Fruit fly (Drosophila melanogaster): ENCODE data around the gene Gem4c.
A peak's percentile ranks its signal among the peaks of the same experiment; 100 is the strongest.

Gene Gem4c

dm6 chrX:3968346-3969044 lies 23.7 kb downstream of the Gem4c start, which contains the start of gene CG6428 (continued):
- peak; percentile 20 for TF ChIP-seq CG1647 (GFP tag; optimal IDR thresholded peaks at IDR 0.05)
- TF ChIP-seq CG8359 (GFP tag; optimal IDR thresholded peaks at IDR 0.05; ENCODE audit: borderline replicate concordance): no peak
- TF ChIP-seq nerfin-2 (GFP tag; IDR thresholded peaks at IDR 0.05; ENCODE audit: partially characterized antibody): 0 out of 2 replicates have a peak, but pooled peaks have one; percentile 37
- no peak; the same call in 1 of the 2 replicates for TF ChIP-seq CG10366 (GFP tag; IDR thresholded peaks at IDR 0.05)
- no peak for TF ChIP-seq CG18476 (GFP tag; optimal IDR thresholded peaks at IDR 0.05)
- TF ChIP-seq row (GFP tag; IDR thresholded peaks at IDR 0.05): peak; percentile 54; the same call in 2 of the 3 replicates
- no peak for TF ChIP-seq Optix (GFP tag; IDR thresholded peaks at IDR 0.05)
- peak; percentile 28 for TF ChIP-seq CG33213 (GFP tag; optimal IDR thresholded peaks at IDR 0.05)
- TF ChIP-seq lola (GFP tag; optimal IDR thresholded peaks at IDR 0.05): peak in 1 of 3 experiments; percentile 12
- no peak for TF ChIP-seq schlank (tag; optimal IDR thresholded peaks at IDR 0.05)
- TF ChIP-seq CG6272 (GFP tag; IDR thresholded peaks at IDR 0.05): no peak; the same call in 1 of the 2 replicates
- TF ChIP-seq CkIIα-i1 (GFP tag; IDR thresholded peaks at IDR 0.05): no peak
- TF ChIP-seq btn (GFP tag; optimal IDR thresholded peaks at IDR 0.05): no peak
- peak; percentile 50 for TF ChIP-seq CG13775 (GFP tag; optimal IDR thresholded peaks at IDR 0.05)
- no peak for TF ChIP-seq aop (GFP tag; IDR thresholded peaks at IDR 0.05)
- TF ChIP-seq ftz-f1 (GFP tag; optimal IDR thresholded peaks at IDR 0.05): no peak
- peak; percentile 63; the same call in 1 of the 2 replicates for TF ChIP-seq MBD-R2 (GFP tag; IDR thresholded peaks at IDR 0.05)
- peak; percentile 17 for TF ChIP-seq Dek (tag; optimal IDR thresholded peaks at IDR 0.05)
- TF ChIP-seq seq (GFP tag; IDR thresholded peaks at IDR 0.05): no peak
- no peak for TF ChIP-seq CG18764 (GFP tag; optimal IDR thresholded peaks at IDR 0.05)
- peak; percentile 66 for TF ChIP-seq Sry-δ (GFP tag; optimal IDR thresholded peaks at IDR 0.05)
- no peak for TF ChIP-seq CG12236 (GFP tag; optimal IDR thresholded peaks at IDR 0.05)
- peak; percentile 50; the same call in 2 of the 3 replicates for TF ChIP-seq CG6791 (GFP tag; IDR thresholded peaks at IDR 0.05; ENCODE audit: partially characterized antibody)
- TF ChIP-seq CG4424 (GFP tag; optimal IDR thresholded peaks at IDR 0.05): peak; percentile 17
- peak; percentile 80 for TF ChIP-seq stwl (tag; optimal IDR thresholded peaks at IDR 0.05)
- TF ChIP-seq bab2 (GFP tag; optimal IDR thresholded peaks at IDR 0.05): no peak
- TF ChIP-seq CG7987 (GFP tag; optimal IDR thresholded peaks at IDR 0.05): peak; percentile 9
- TF ChIP-seq grau (tag; optimal IDR thresholded peaks at IDR 0.05): peak; percentile 28

- no peak for TF ChIP-seq NK7.1 (GFP tag; optimal IDR thresholded peaks at IDR 0.05)
- no peak for TF ChIP-seq caup (GFP tag; optimal IDR thresholded peaks at IDR 0.05; ENCODE audit: severe bottlenecking)
- TF ChIP-seq CG3163 (GFP tag; optimal IDR thresholded peaks at IDR 0.05): no peak
- no peak for TF ChIP-seq CkIIα-i1 (GFP tag; IDR thresholded peaks at IDR 0.05)
- TF ChIP-seq Vsx1 (GFP tag; optimal IDR thresholded peaks at IDR 0.05): no peak
- TF ChIP-seq gem (tag; optimal IDR thresholded peaks at IDR 0.05): peak; percentile 7
- TF ChIP-seq CG30431 (GFP tag; optimal IDR thresholded peaks at IDR 0.05): no peak
- no peak for TF ChIP-seq CG11093 (GFP tag; IDR thresholded peaks at IDR 0.05)
- no peak for TF ChIP-seq CG8944 (GFP tag; optimal IDR thresholded peaks at IDR 0.05)
- no peak for TF ChIP-seq gro (GFP tag; optimal IDR thresholded peaks at IDR 0.05)
- no peak for TF ChIP-seq CG5245 (GFP tag; optimal IDR thresholded peaks at IDR 0.05)
- TF ChIP-seq CG2712 (tag; optimal IDR thresholded peaks at IDR 0.05): no peak
- TF ChIP-seq pnt (GFP tag; optimal IDR thresholded peaks at IDR 0.05): no peak
- no peak for TF ChIP-seq CG17361 (GFP tag; IDR thresholded peaks at IDR 0.05)
- no peak for TF ChIP-seq CG31224 (GFP tag; IDR thresholded peaks at IDR 0.05)
- TF ChIP-seq CG12391 (tag; optimal IDR thresholded peaks at IDR 0.05): no peak
- TF ChIP-seq CG7928 (GFP tag; optimal IDR thresholded peaks at IDR 0.05): no peak
- no peak for TF ChIP-seq CG6254 (GFP tag; optimal IDR thresholded peaks at IDR 0.05)
- TF ChIP-seq chinmo (GFP tag; IDR thresholded peaks at IDR 0.05; ENCODE audit: partially characterized antibody): peak; percentile 22; the same call in 1 of the 4 replicates
- no peak for TF ChIP-seq CG11560 (tag; IDR thresholded peaks at IDR 0.05)
- 0 out of 3 replicates have a peak, but pooled peaks have one; percentile 26 for TF ChIP-seq row (GFP tag; IDR thresholded peaks at IDR 0.05)
- 0 out of 2 replicates have a peak, but pooled peaks have one; percentile 15 for TF ChIP-seq vvl (GFP tag; IDR thresholded peaks at IDR 0.05)
- TF ChIP-seq CG2129 (GFP tag; IDR thresholded peaks at IDR 0.05; ENCODE audit: partially characterized antibody): no peak
- TF ChIP-seq CG32767 (GFP tag; IDR thresholded peaks at IDR 0.05): no peak
These were observed 26.4 kb downstream of the Gem4c start, which contains the start of gene CG6414 for dm6 chrX:3971250-3971649. CG6414 (minus strand) TSS chrX:3971350.
